Worm (Caenorhabditis elegans) whole organism, L1 larva: ENCODE data around the gene swt-4.
A peak's percentile ranks its signal among the peaks of the same experiment; 100 is the strongest.

Experiments used
- Y116A8C.19 ChIP-seq: sonication (generic microtip); optimal IDR thresholded peaks from 2 replicates; lab custom pipeline; 2016; ENCODE audit warnings: missing compliant biosample characterization, missing genetic modification characterization, borderline replicate concordance
- blmp-1 ChIP-seq: fragments of 150-350 bp; optimal IDR thresholded peaks from 2 replicates; lab custom pipeline; 2014; ENCODE audit warnings: missing biosample characterization, missing genetic modification characterization
- ceh-88 ChIP-seq: fragments of 200-800 bp; sonication (Bioruptor generic); IDR thresholded peaks from 2 replicates; pipeline ENCODE4 v1.3.6; 2022; ENCODE audit warnings: missing genetic modification characterization, missing compliant biosample characterization
- egl-13 ChIP-seq: sonication (generic microtip); optimal IDR thresholded peaks from 2 replicates; lab custom pipeline; 2016; ENCODE audit warnings: missing genotype, missing genetic modification reagents, missing genetic modification characterization, missing compliant biosample characterization
- fkh-8 ChIP-seq: sonication (generic microtip); optimal IDR thresholded peaks from 2 replicates; lab custom pipeline; 2016; ENCODE audit warnings: mild to moderate bottlenecking, missing genetic modification characterization, missing compliant biosample characterization
- hpl-2 ChIP-seq: fragments of 150-350 bp; optimal IDR thresholded peaks from 2 replicates; lab custom pipeline; 2014; ENCODE audit warnings: missing biosample characterization, missing genetic modification reagents, missing genetic modification characterization
- lin-14 ChIP-seq: fragments of 200-800 bp; sonication (Bioruptor generic); optimal IDR thresholded peaks from 2 replicates; lab custom pipeline; 2018; ENCODE audit warnings: mild to moderate bottlenecking, missing genetic modification characterization, moderate library complexity, missing compliant biosample characterization
- lin-15B ChIP-seq: fragments of 150-350 bp; sonication (generic microtip); optimal IDR thresholded peaks from 3 replicates; lab custom pipeline; 2014; ENCODE audit warnings: missing biosample characterization, missing genetic modification characterization
- mep-1 ChIP-seq: fragments of 150-350 bp; optimal IDR thresholded peaks from 2 replicates; lab custom pipeline; 2014; ENCODE audit warnings: missing biosample characterization, missing genetic modification characterization
- nhr-20 ChIP-seq: sonication (generic microtip); optimal IDR thresholded peaks from 2 replicates; lab custom pipeline; 2016; ENCODE audit warnings: mild to moderate bottlenecking, missing genetic modification characterization, missing compliant biosample characterization
- nhr-28 ChIP-seq: fragments of 150-350 bp; optimal IDR thresholded peaks from 2 replicates; lab custom pipeline; 2014; ENCODE audit warnings: missing biosample characterization, missing genetic modification characterization
- nhr-71 ChIP-seq: sonication (generic microtip); optimal IDR thresholded peaks from 2 replicates; lab custom pipeline; 2016; ENCODE audit warnings: mild to moderate bottlenecking, missing genetic modification characterization, moderate library complexity, missing compliant biosample characterization
- nhr-76 ChIP-seq: sonication (generic microtip); optimal IDR thresholded peaks from 2 replicates; lab custom pipeline; 2017; ENCODE audit warnings: missing biosample characterization, missing genetic modification characterization
- nhr-84 ChIP-seq: sonication (generic microtip); optimal IDR thresholded peaks from 2 replicates; lab custom pipeline; 2017; ENCODE audit warnings: missing biosample characterization, missing genetic modification characterization
- nhr-85 ChIP-seq: sonication (generic microtip); peaks from one replicate; lab custom pipeline; 2016; ENCODE audit warnings: missing genetic modification characterization, inconsistent platforms, missing compliant biosample characterization
- pax-3 ChIP-seq: fragments of 200-800 bp; sonication (Bioruptor generic); optimal IDR thresholded peaks from 2 replicates; lab custom pipeline; 2018; ENCODE audit warnings: mild to moderate bottlenecking, missing genetic modification characterization, moderate library complexity, missing compliant biosample characterization
- pqm-1 ChIP-seq: sonication (generic microtip); optimal IDR thresholded peaks from 3 replicates; lab custom pipeline; 2017; ENCODE audit warnings: missing biosample characterization, missing genetic modification characterization
- snpc-4 ChIP-seq: fragments of 150-350 bp; optimal IDR thresholded peaks from 2 replicates; lab custom pipeline; 2014; ENCODE audit warnings: missing biosample characterization, missing genetic modification characterization
- snu-23 ChIP-seq: sonication (generic microtip); optimal IDR thresholded peaks from 2 replicates; lab custom pipeline; 2016; ENCODE audit warnings: missing genetic modification characterization, missing compliant biosample characterization
- swsn-7 ChIP-seq: sonication (generic microtip); optimal IDR thresholded peaks from 2 replicates; lab custom pipeline; 2016; ENCODE audit warnings: missing genetic modification characterization, missing compliant biosample characterization
- tbx-2 ChIP-seq: sonication (generic microtip); optimal IDR thresholded peaks from 2 replicates; lab custom pipeline; 2016; ENCODE audit warnings: missing genetic modification characterization, missing compliant biosample characterization
- unc-62 ChIP-seq: fragments of 150-350 bp; optimal IDR thresholded peaks from 2 replicates; lab custom pipeline; 2014; ENCODE audit warnings: missing biosample characterization, missing genetic modification reagents, missing genetic modification characterization
- unc-86 ChIP-seq: sonication (generic microtip); optimal IDR thresholded peaks from 2 replicates; lab custom pipeline; 2016; ENCODE audit warnings: missing genetic modification characterization, missing compliant biosample characterization
- zag-1 ChIP-seq: fragments of 150-350 bp; optimal IDR thresholded peaks from 2 replicates; lab custom pipeline; 2014; ENCODE audit warnings: missing biosample characterization, missing genetic modification characterization
- zip-4 ChIP-seq: fragments of 200-800 bp; sonication (Bioruptor generic); optimal IDR thresholded peaks from 2 replicates; lab custom pipeline; 2018; ENCODE audit warnings: mild to moderate bottlenecking, missing genetic modification characterization, moderate library complexity, missing compliant biosample characterization
- ztf-4 ChIP-seq: fragments of 150-350 bp; optimal IDR thresholded peaks from 2 replicates; lab custom pipeline; 2014; ENCODE audit warnings: missing biosample characterization, missing genetic modification characterization

swt-4 gene

ce11 chrIII:10580206-10580605 is 48.7 kb downstream of the swt-4 start (continued):
- TF ChIP-seq swsn-7: no peak
- TF ChIP-seq pax-3 (tag; lab: Kevin White, UChicago): no peak
- TF ChIP-seq unc-62 (GFP tag; lab: Kevin White, UChicago): no peak
- no peak for TF ChIP-seq pqm-1 (tag; lab: Kevin White, UChicago)
- no peak for TF ChIP-seq hpl-2 (GFP tag; lab: Kevin White, UChicago)
- TF ChIP-seq tbx-2 (tag; lab: Kevin White, UChicago): no peak
- TF ChIP-seq lin-15B: no peak
- no peak for TF ChIP-seq nhr-76 (tag; lab: Kevin White, UChicago)
- TF ChIP-seq nhr-28 (tag; lab: Kevin White, UChicago): no peak
- no peak for TF ChIP-seq ceh-88 (GFP tag; lab: Robert Waterston, UW)

- TF ChIP-seq Y116A8C.19 (tag; lab: Kevin White, UChicago) (no peak), fkh-8 (tag; lab: Kevin White, UChicago) (peak; percentile 9), unc-86 (tag; lab: Kevin White, UChicago) (peak; percentile 41), ztf-4 (no peak), zip-4 (GFP tag; lab: Kevin White, UChicago) (no peak), nhr-84 (tag; lab: Kevin White, UChicago) (no peak), lin-14 (peak; percentile 57), egl-13 (tag; lab: Kevin White, UChicago) (peak; percentile 76), zag-1 (no peak), nhr-71 (peak; percentile 22)
Observed at ce11 chrIII:10578873-10579272, 50.1 kb downstream of the swt-4 start.

- peak; percentile 41 for TF ChIP-seq snu-23
- peak; percentile 65 for TF ChIP-seq nhr-85
- peak; percentile 76 for TF ChIP-seq lin-14
- TF ChIP-seq nhr-20: peak; percentile 26
- peak; percentile 10 for TF ChIP-seq blmp-1 (tag; lab: Kevin White, UChicago)
- TF ChIP-seq zip-4 (GFP tag; lab: Kevin White, UChicago): no peak
- TF ChIP-seq snpc-4 (tag; lab: Kevin White, UChicago): no peak
- peak; percentile 56 for TF ChIP-seq mep-1 (tag; lab: Kevin White, UChicago)
Observed at ce11 chrIII:10577782-10578181, 51.2 kb downstream of the swt-4 start.

ce11 chrIII:10576316-10576715 is 52.6 kb downstream of the swt-4 start:
- peak; percentile 4 for TF ChIP-seq snpc-4 (tag; lab: Kevin White, UChicago)
